Worm (Caenorhabditis elegans) whole organism, L4 larva: ENCODE data around the gene F23G4.1.
A peak's percentile ranks its signal among the peaks of the same experiment; 100 is the strongest.

ENCODE experiments used
- dpl-1 ChIP-seq: fragments of 150-350 bp; optimal IDR thresholded peaks from 2 replicates; lab custom pipeline; 2014; ENCODE audit warnings: missing biosample characterization, missing genetic modification reagents, missing genetic modification characterization
- hlh-11 ChIP-seq: fragments of 200-800 bp; sonication (Bioruptor generic); optimal IDR thresholded peaks from 2 replicates; lab custom pipeline; 2018; ENCODE audit warnings: mild to moderate bottlenecking, missing genetic modification characterization, missing compliant biosample characterization
- lsy-2 ChIP-seq, 2 experiments: fragments of 150-350 bp in 1 of 2; sonication (generic microtip) in 1 of 2; optimal IDR thresholded peaks; 2 replicates each; lab custom pipeline; 2014 to 2017; ENCODE audit warnings: missing biosample characterization in 2 of 2, missing genetic modification characterization in 2 of 2
- nhr-76 ChIP-seq: fragments of 150-350 bp; optimal IDR thresholded peaks from 2 replicates; lab custom pipeline; 2014; ENCODE audit warnings: missing biosample characterization, missing genetic modification characterization
- rbr-2 ChIP-seq: sonication (generic microtip); optimal IDR thresholded peaks from 2 replicates; lab custom pipeline; 2016; ENCODE audit warnings: missing genotype, missing genetic modification characterization, missing compliant biosample characterization
- snpc-4 ChIP-seq: fragments of 150-350 bp; optimal IDR thresholded peaks from 2 replicates; lab custom pipeline; 2014; ENCODE audit warnings: missing biosample characterization, missing genetic modification characterization
- tag-97 ChIP-seq: fragments of 200-800 bp; sonication (Bioruptor generic); IDR thresholded peaks from 2 replicates; pipeline ENCODE4 v1.3.6; 2022; ENCODE audit warnings: missing genetic modification characterization, missing compliant biosample characterization
- unc-62 ChIP-seq, 3 experiments: fragments of 150-350 bp in 1 of 3; sonication (generic microtip); optimal IDR thresholded peaks in 2 of 3; peaks in 1 of 3; 1 replicate in 1 of 3; 2 replicates in 2 of 3; lab custom pipeline; 2014 to 2017; ENCODE audit warnings: missing biosample characterization in 3 of 3, missing genetic modification characterization in 3 of 3, missing genetic modification reagents in 3 of 3, missing genotype in 1 of 3

DNA sequence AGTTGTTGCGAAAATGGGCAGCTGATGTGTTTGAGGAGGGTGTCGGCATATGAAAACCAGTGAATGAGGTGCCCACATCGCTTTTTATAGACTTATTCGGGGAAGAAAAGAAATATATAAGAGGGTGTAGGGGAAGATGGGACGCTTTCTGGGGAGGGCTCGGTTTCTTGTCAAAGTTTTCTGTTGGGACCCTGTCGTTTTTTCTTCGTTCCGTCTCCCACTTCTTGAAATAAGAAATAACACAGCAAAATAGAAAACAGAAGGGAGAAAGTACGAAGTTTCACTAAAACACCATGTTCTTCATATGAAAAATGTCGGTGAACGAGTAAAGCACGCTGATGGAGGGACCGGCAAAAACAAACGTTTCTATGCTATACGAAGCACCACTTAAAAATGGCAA is 33.4 kb downstream of the F23G4.1 start, which contains the start of gene dop-3:
- TF ChIP-seq unc-62 (GFP tag; optimal IDR thresholded peaks at IDR 0.05 in 1 of 2; lab: Kevin White, UChicago) (peak in 1 of 2 experiments; percentile 71), unc-62 (tag; optimal IDR thresholded peaks at IDR 0.05; lab: Kevin White, UChicago) (no peak), rbr-2 (no peak), hlh-11 (tag; lab: Kevin White, UChicago) (no peak), snpc-4 (no peak), dpl-1 (GFP tag; lab: Kevin White, UChicago) (no peak), nhr-76 (tag; lab: Kevin White, UChicago) (no peak), tag-97 (GFP tag; lab: Robert Waterston, UW) (no peak), lsy-2 (tag; optimal IDR thresholded peaks at IDR 0.05; lab: Kevin White, UChicago) (no peak)
